Fruit fly (Drosophila melanogaster): ENCODE results near the gene santa-maria.

santa-maria gene

DNA sequence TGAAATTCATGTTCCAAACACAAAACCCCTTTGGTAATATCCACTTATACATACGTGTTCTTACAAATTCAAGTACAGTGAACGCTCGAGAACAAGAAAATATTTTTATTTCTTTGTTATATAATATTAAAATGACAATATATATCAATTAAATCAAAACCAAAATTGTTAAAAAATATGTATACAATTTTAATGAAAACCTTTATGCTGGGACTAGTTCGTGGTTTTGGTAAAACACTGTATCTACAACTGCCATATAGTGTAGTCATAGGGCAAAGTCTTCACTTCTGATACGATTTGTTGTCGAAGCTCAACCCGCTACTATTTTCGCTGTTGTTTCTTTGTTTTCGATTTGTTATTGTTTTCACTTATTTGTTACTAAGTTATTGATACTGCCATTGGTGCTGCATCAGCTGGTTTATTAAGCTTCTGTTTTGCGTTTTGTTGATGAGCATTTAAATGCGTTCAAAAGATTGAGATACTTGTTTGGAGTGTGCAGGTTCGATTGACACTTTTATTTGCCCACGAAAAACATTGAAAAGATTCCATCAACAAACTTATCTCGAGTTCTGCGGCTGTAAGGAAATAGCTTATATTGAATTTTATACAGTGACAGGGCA, 16.2 kb downstream of the santa-maria start (continued):
- no peak for TF ChIP-seq mld (GFP tag; IDR thresholded peaks at IDR 0.05; ENCODE audit: partially characterized antibody)
- no peak for TF ChIP-seq jigr1 (GFP tag; IDR thresholded peaks at IDR 0.05)
- TF ChIP-seq bowl (GFP tag; IDR thresholded peaks at IDR 0.05) = 0 out of 2 replicates have a peak, but pooled peaks have one; percentile 32
- TF ChIP-seq CG1233 (GFP tag; optimal IDR thresholded peaks at IDR 0.05) = no peak
- TF ChIP-seq ERR (GFP tag; optimal IDR thresholded peaks at IDR 0.05) = no peak
- TF ChIP-seq pan (optimal IDR thresholded peaks at IDR 0.05) = no peak
- peak in 1 of 2 experiments; percentile 55 for TF ChIP-seq pan (GFP tag; optimal IDR thresholded peaks at IDR 0.05 in 1 of 2, IDR thresholded peaks at IDR 0.05 in 1 of 2)
- TF ChIP-seq lmd (GFP tag; IDR thresholded peaks at IDR 0.05) = peak; percentile 61
- no peak for TF ChIP-seq Max (GFP tag; optimal IDR thresholded peaks at IDR 0.05)
- peak; percentile 67 for TF ChIP-seq CG18599 (GFP tag; optimal IDR thresholded peaks at IDR 0.05)
- TF ChIP-seq Gug (GFP tag; IDR thresholded peaks at IDR 0.05) = no peak; the same call in 3 of the 4 replicates
- peak; percentile 40 for TF ChIP-seq CG32772 (GFP tag; IDR thresholded peaks at IDR 0.05)
- TF ChIP-seq Six4 (GFP tag; optimal IDR thresholded peaks at IDR 0.05) = no peak
- peak; percentile 64 for TF ChIP-seq CG15269 (tag; optimal IDR thresholded peaks at IDR 0.05)
- TF ChIP-seq CG6683 (GFP tag; optimal IDR thresholded peaks at IDR 0.05) = no peak
- TF ChIP-seq CG34224 (GFP tag; IDR thresholded peaks at IDR 0.05; ENCODE audit: partially characterized antibody) = no peak
- TF ChIP-seq HmgD (GFP tag; optimal IDR thresholded peaks at IDR 0.05) = no peak
- no peak for TF ChIP-seq BEAF-32 (GFP tag; optimal IDR thresholded peaks at IDR 0.05)
- no peak for TF ChIP-seq crol (GFP tag; IDR thresholded peaks at IDR 0.05)
- TF ChIP-seq CG3407 (GFP tag; optimal IDR thresholded peaks at IDR 0.05) = no peak
- no peak for TF ChIP-seq CG9609 (GFP tag; optimal IDR thresholded peaks at IDR 0.05)
- no peak for TF ChIP-seq ci (GFP tag; IDR thresholded peaks at IDR 0.05)
- peak; percentile 51 for TF ChIP-seq CG3847 (GFP tag; IDR thresholded peaks at IDR 0.05)
- TF ChIP-seq org-1 (GFP tag; optimal IDR thresholded peaks at IDR 0.05) = peak; percentile 24
- no peak for TF ChIP-seq tio (GFP tag; optimal IDR thresholded peaks at IDR 0.05)
- TF ChIP-seq Eip74EF (GFP tag; optimal IDR thresholded peaks at IDR 0.05) = no peak
- TF ChIP-seq CG9817 (tag; optimal IDR thresholded peaks at IDR 0.05) = no peak
- TF ChIP-seq odd (GFP tag; optimal IDR thresholded peaks at IDR 0.05) = no peak
- TF ChIP-seq pzg (GFP tag; optimal IDR thresholded peaks at IDR 0.05) = no peak
- no peak for TF ChIP-seq oc (tag; optimal IDR thresholded peaks at IDR 0.05)
- TF ChIP-seq CG8388 (GFP tag; optimal IDR thresholded peaks at IDR 0.05) = no peak
- no peak for TF ChIP-seq CG2202 (tag; optimal IDR thresholded peaks at IDR 0.05)
- peak; percentile 64; the same call in 2 of the 3 replicates for TF ChIP-seq tgo (GFP tag; IDR thresholded peaks at IDR 0.05)
- TF ChIP-seq YL-1 (GFP tag; optimal IDR thresholded peaks at IDR 0.05) = no peak
- peak; percentile 77 for TF ChIP-seq CG11695 (GFP tag; IDR thresholded peaks at IDR 0.05)
- peak; percentile 46; the same call in 1 of the 2 replicates for TF ChIP-seq Ptx1 (GFP tag; IDR thresholded peaks at IDR 0.05)
- TF ChIP-seq ro (GFP tag; IDR thresholded peaks at IDR 0.05) = no peak
- TF ChIP-seq prd (optimal IDR thresholded peaks at IDR 0.05) = no peak
- TF ChIP-seq prd (GFP tag; IDR thresholded peaks at IDR 0.05) = peak; percentile 52; the same call in 1 of the 3 replicates
- no peak for TF ChIP-seq CG4328 (GFP tag; optimal IDR thresholded peaks at IDR 0.05)
- TF ChIP-seq CG9727 (GFP tag; optimal IDR thresholded peaks at IDR 0.05) = no peak
- TF ChIP-seq maf-S (GFP tag; optimal IDR thresholded peaks at IDR 0.05) = no peak
- TF ChIP-seq CG14860 (GFP tag; IDR thresholded peaks at IDR 0.05; ENCODE audit: partially characterized antibody) = no peak
- TF ChIP-seq CG8281 (tag; optimal IDR thresholded peaks at IDR 0.05) = no peak
- no peak for TF ChIP-seq CG15514 (GFP tag; optimal IDR thresholded peaks at IDR 0.05)
- no peak for TF ChIP-seq zfh1 (GFP tag; IDR thresholded peaks at IDR 0.05)
- no peak for TF ChIP-seq ATbp (GFP tag; optimal IDR thresholded peaks at IDR 0.05)
- TF ChIP-seq nom (GFP tag; optimal IDR thresholded peaks at IDR 0.05) = peak; percentile 70
- no peak for TF ChIP-seq sc (optimal IDR thresholded peaks at IDR 0.05)
- no peak for TF ChIP-seq sc (GFP tag; optimal IDR thresholded peaks at IDR 0.05)
